Worm (Caenorhabditis elegans): ENCODE results near the gene T06E4.21.

The T06E4.21 gene

DNA sequence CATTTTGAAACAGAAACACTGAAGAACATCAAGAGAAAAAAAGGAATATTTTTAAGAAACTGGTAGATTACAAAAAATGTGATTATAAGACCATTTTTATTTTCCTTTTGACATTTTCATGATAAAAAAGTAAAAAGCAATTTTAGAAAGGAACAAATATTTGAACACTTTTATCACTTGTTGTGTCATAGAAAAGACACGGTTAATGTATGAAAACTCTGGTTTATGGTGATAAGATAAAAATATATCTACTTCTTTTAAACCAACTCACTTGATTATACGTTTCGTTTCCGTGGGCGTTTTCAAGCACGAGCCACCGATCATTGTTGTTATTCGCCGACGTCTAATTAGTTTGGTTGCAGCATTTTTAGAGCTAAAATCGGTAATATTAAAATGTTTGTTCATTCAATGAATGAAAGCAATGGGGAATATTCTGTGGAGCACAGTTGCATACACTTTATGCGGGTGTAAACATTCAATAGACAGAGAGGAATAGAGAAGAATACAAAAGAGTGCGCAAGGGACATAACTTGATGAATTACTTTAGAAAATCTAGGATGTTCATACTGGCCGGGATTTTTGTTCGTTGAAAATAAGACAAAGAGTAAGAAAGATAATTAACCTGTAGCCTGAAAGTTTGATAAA lies 21.9 kb downstream of the T06E4.21 start, which contains the start of gene sulp-8:
Gene sulp-8 (minus strand): TSS at position 469 of the 645 bp plus-strand sequence.
- TF ChIP-seq W03F9.2 (tag; optimal IDR thresholded peaks at IDR 0.05): no peak
- no peak for TF ChIP-seq him-1 (tag; optimal IDR thresholded peaks at IDR 0.05)
- no peak for TF ChIP-seq dao-5 (tag; optimal IDR thresholded peaks at IDR 0.05)

DNA sequence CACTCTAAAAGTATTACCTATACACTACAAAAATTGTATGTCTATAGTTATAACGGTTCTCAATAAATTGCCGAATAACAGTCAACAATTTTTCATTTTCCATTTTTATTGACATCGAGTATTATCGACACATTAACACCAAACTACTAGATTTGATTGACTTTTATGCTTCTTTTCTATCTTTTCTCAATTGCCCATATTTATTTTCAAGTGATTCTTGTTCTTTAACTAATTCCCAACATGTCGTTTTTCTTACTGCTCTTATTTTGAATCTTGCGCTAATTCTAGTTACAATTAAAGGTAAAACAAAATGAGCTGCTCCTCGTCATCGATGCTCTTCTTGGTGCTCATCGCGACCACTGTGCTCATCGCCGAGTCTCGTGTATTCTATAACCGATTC lies 26.6 kb downstream of the T06E4.21 start, which contains the start of gene cthd-1:
Gene cthd-1 (plus strand): TSS at position 301 of the 400 bp plus-strand sequence.
- TF ChIP-seq W03F9.2 (tag; optimal IDR thresholded peaks at IDR 0.05) (no peak), him-1 (tag; optimal IDR thresholded peaks at IDR 0.05) (no peak), dao-5 (tag; optimal IDR thresholded peaks at IDR 0.05) (no peak)

DNA sequence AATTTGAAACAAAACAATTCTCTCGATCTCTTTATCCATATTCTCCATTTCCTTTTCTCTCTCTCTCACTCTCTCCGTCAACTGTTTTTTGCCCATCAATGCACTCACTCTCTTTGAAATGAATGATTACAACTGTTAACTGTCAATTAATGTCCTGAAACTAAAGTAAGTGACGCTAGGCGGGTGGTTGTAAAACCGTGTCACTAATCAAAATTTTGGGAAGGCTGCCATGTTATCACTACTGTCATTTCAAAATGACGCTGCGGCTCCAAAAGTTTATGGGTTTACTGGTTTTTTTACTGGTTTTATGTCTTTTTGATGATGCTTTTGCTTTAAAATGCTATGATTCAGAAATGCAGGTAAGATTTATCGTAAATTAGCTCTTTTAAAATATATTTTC lies 27.8 kb downstream of the T06E4.21 start, which contains the start of gene ZK287.9:
Gene ZK287.9 (plus strand): TSS at position 192 of the 400 bp plus-strand sequence.
- TF ChIP-seq W03F9.2 (tag; optimal IDR thresholded peaks at IDR 0.05) (no peak), dao-5 (tag; optimal IDR thresholded peaks at IDR 0.05) (no peak), him-1 (tag; optimal IDR thresholded peaks at IDR 0.05) (no peak)

DNA sequence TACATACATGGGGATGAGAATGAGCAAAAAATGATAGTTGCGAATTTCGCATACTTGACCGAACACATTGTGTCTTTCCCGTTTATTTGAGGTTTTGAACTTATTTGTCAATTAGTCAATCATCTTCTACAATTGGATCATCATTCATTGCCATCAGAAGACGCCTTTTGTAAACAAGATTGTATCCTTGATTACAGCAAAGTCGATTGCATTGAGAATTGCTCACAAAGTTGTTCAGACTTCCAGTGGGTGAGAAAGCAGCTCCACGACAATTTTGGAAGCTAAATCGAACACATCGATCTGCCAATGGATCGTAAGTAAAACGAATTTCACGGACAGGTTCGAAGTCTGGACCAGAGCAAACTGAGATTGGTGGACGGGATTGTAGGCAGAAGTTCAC lies 28.9 kb downstream of the T06E4.21 start:
- TF ChIP-seq him-1 (tag; optimal IDR thresholded peaks at IDR 0.05) (no peak), W03F9.2 (tag; optimal IDR thresholded peaks at IDR 0.05) (no peak), dao-5 (tag; optimal IDR thresholded peaks at IDR 0.05) (no peak)

DNA sequence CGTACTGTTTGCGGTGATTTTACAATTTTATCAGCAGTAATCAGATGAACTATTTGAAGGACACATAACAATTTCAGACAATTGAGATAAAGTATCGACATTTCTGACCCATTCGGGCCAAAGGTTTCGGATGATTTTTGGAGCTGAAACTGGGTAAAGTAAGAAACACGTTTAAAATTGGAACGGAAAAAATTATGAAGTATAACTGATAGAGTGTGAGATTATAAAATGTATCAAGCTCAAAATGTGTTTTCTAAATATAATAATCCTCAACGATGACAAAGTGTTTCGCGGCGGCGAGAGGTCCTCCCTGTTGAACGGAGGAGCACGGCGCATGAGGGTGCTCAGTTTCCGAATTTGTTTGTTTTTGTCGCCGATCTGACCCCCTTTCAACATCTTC lies 34.2 kb downstream of the T06E4.21 start, which contains the start of gene ZK287.4:
Gene ZK287.4 (minus strand): TSS at position 101 of the 400 bp plus-strand sequence.
- TF ChIP-seq W03F9.2 (tag; optimal IDR thresholded peaks at IDR 0.05) (no peak), dao-5 (tag; optimal IDR thresholded peaks at IDR 0.05) (no peak), him-1 (tag; optimal IDR thresholded peaks at IDR 0.05) (no peak)

DNA sequence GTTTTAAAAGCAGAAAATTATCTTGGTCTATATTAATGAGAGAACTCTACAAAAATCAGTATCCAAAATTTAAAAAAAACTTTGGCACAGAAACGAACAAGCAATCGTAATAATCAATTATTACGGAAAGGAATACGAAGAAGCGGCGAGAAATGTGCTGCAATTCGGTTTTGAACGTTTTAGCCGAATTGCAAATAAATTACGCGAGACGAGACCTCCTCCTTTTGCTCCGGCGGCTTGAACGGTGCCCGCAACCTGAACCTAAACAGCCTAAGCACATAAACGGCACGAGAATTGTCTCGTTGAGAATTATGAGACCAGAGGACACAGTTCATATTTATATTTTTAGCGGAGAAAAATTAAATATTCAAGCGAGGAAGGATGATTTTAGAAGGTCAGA lies 38.0 kb downstream of the T06E4.21 start:
- no peak for TF ChIP-seq him-1 (tag; optimal IDR thresholded peaks at IDR 0.05)
- TF ChIP-seq dao-5 (tag; optimal IDR thresholded peaks at IDR 0.05): no peak
- no peak for TF ChIP-seq W03F9.2 (tag; optimal IDR thresholded peaks at IDR 0.05)

DNA sequence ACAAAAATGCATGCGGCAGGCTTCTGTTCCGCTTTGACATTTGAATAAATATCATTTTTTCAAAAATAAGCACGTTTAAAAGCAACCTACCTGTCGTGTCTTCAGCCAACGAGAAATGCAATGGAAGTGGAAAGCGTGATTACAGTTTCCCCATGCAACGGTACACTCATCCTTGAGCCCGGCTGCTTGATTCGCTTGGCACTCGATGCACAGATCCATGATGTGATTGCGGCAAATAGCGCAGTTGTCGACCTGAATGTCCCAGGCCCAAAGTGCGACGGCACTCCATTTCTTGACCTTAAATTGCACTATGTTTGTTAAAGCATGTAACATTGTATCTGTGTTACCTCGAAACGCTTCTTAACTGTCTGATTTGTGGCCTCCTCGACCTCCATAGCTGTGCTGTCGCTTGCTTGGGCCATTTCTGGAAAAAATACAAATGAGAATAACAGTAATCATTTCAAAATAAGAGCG lies 38.7 kb downstream of the T06E4.21 start, which contains the start of gene rbx-1:
Gene rbx-1 (minus strand): TSS at position 424 of the 474 bp plus-strand sequence.
- TF ChIP-seq W03F9.2 (tag; optimal IDR thresholded peaks at IDR 0.05) (no peak), dao-5 (tag; optimal IDR thresholded peaks at IDR 0.05) (no peak), him-1 (tag; optimal IDR thresholded peaks at IDR 0.05) (no peak)

DNA sequence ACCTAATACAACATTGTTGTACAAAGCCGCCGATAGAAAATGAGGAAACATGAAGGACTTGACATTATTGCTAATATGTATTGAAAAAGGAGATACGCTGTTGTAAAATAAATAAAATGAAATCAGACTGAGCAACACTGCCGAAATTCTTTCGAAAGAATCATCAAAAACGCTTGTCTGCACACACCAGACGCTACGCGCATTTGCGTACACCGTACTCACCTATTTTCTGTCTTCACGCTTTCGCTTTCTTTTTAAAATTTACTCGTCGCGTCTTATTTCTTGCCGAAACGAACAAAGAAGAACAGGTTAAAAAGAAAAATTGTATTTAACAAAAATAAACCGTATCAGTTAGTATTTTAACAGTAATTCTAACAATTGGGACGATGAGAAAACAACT lies 39.3 kb downstream of the T06E4.21 start:
- TF ChIP-seq dao-5 (tag; optimal IDR thresholded peaks at IDR 0.05) (no peak), W03F9.2 (tag; optimal IDR thresholded peaks at IDR 0.05) (peak; percentile 84), him-1 (tag; optimal IDR thresholded peaks at IDR 0.05) (no peak)

DNA sequence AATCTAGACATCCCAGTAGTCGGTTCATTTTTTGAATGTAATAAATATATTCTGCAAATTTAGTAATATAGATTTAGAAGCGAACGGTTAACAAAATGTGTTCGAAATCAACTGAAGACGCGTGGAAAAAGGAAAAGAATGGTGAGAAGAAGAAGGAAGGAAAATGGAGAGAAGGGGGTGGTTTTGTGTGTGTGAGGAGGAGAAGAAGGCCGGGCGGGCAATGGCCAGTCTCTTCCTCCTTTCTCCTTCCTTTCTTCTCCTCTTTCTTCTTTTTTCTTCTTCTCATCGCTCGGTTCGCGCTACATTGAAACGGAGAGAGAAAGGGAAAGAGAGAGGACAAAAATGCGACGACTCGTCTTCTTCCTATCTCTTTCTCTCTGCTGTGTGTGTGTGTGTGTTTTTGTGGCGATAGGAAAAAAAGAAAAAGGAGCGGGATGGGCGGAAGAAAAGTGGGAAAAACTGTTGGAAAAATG lies 40.8 kb downstream of the T06E4.21 start, which contains the start of gene ztf-9:
Gene ztf-9 (minus strand): TSS at position 51 of the 473 bp plus-strand sequence.
- TF ChIP-seq W03F9.2 (tag; optimal IDR thresholded peaks at IDR 0.05): no peak
- peak; percentile 4 for TF ChIP-seq him-1 (tag; optimal IDR thresholded peaks at IDR 0.05)
- no peak for TF ChIP-seq dao-5 (tag; optimal IDR thresholded peaks at IDR 0.05)

DNA sequence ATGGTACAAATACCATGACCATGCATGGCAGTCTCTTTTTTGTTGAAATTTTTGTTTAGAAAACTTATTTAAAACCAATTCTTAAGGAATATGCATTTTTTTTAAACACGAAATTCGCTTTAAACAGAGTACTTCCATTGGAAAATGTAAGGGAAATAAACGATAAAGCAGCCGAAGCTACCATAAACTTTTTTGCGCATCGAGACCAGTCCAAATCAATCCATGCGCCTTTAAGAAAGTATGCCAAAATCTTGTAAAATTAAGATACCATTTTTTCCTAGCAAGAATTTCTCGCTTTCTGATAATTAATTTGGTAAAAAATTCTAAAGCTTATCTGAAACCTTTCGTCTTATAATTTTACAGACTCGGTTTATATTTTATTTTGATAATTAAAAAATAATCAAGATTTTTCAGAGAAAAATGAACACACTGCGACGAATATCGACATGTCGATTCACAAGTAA lies 41.3 kb downstream of the T06E4.21 start, which contains the start of gene ZK287.7:
Gene ZK287.7 (plus strand): TSS at position 414 of the 464 bp plus-strand sequence.
- TF ChIP-seq W03F9.2 (tag; optimal IDR thresholded peaks at IDR 0.05): no peak
- no peak for TF ChIP-seq dao-5 (tag; optimal IDR thresholded peaks at IDR 0.05)
- TF ChIP-seq him-1 (tag; optimal IDR thresholded peaks at IDR 0.05): no peak

DNA sequence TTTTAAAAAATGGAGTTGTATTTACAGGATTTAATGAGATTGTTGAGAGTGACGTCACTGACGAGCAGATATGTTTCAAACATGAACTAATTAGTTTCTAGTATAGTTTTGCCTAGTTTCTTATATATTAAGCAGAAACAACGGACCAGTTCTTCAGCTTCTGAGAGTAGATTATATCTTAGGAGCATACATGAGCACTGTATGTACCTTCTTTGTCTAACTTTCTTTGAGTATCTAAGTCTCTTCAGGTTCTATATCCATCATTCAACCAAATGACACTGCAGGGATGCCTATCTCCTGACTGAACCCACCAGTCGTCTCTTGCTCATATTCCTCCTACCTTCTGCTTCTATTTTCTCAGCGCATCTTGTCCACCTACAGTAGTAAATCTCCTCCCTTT lies 45.3 kb downstream of the T06E4.21 start, which contains the start of gene her-1:
Gene her-1 (plus strand): TSS at position 301 of the 400 bp plus-strand sequence.
- TF ChIP-seq W03F9.2 (tag; optimal IDR thresholded peaks at IDR 0.05) (no peak), him-1 (tag; optimal IDR thresholded peaks at IDR 0.05) (no peak), dao-5 (tag; optimal IDR thresholded peaks at IDR 0.05) (no peak)

DNA sequence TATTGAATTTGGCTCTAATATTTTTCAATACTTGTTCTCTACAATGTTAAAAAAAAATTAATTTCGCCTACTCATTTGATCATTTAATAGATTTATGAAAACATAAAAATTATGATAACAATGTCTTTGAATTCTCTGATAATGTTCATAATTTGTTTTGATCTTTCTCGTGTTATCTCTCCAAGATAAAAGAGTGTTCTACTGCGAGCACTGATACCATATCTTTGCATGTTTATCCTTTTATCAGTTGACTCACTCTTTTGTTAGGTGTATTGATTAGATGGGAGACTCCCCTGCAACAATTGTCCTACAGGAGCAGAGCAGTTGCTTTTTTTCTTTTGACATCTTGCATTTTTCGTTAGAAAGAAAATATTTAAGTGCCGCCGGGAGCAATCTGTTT lies 47.8 kb downstream of the T06E4.21 start:
- TF ChIP-seq dao-5 (tag; optimal IDR thresholded peaks at IDR 0.05): no peak
- TF ChIP-seq him-1 (tag; optimal IDR thresholded peaks at IDR 0.05): no peak
- no peak for TF ChIP-seq W03F9.2 (tag; optimal IDR thresholded peaks at IDR 0.05)

Measured in whole organism, L4/young adult.